Fruit fly (Drosophila melanogaster) whole organism, embryonic: Measurements from ENCODE around the gene LUBEL.
A peak's percentile ranks its signal among the peaks of the same experiment; 100 is the strongest.

Experiments
- Atf6 ChIP-seq: fragments of 200-800 bp; sonication (Bioruptor generic); IDR thresholded peaks from 2 replicates; pipeline ENCODE4 v1.3.6; 2022; ENCODE audit warnings: missing biosample characterization, missing genetic modification characterization
- CG11560 ChIP-seq: fragments of 200-800 bp; sonication (Bioruptor generic); IDR thresholded peaks from 3 replicates; pipeline ENCODE4 v1.3.6; 2022; ENCODE audit warnings: missing biosample characterization, missing genetic modification characterization
- CG12219 ChIP-seq: fragments of 200-800 bp; sonication (Bioruptor generic); optimal IDR thresholded peaks from 3 replicates; lab custom pipeline; 2018; ENCODE audit warnings: missing biosample characterization, mild to moderate bottlenecking, missing genetic modification characterization
- CG14441 ChIP-seq: fragments of 200-800 bp; sonication (Bioruptor generic); IDR thresholded peaks from 2 replicates; pipeline ENCODE4 v1.3.6; 2022; ENCODE audit warnings: missing biosample characterization, missing genetic modification characterization
- CG16813 ChIP-seq: fragments of 200-800 bp; sonication (Bioruptor generic); IDR thresholded peaks from 3 replicates; pipeline ENCODE4 v1.3.6; 2022; ENCODE audit warnings: missing biosample characterization, missing genetic modification characterization; ENCODE audit not compliant: partially characterized antibody
- CG1792 ChIP-seq: fragments of 200-800 bp; sonication (Bioruptor generic); optimal IDR thresholded peaks from 2 replicates; lab custom pipeline; 2016; ENCODE audit warnings: missing biosample characterization, missing genetic modification characterization
- CG2120 ChIP-seq: fragments of 200-800 bp; sonication (Bioruptor generic); optimal IDR thresholded peaks from 3 replicates; lab custom pipeline; 2016; ENCODE audit warnings: missing biosample characterization, missing genetic modification characterization
- CG2129 ChIP-seq: fragments of 200-800 bp; sonication (Bioruptor generic); IDR thresholded peaks from 2 replicates; pipeline ENCODE4 v1.3.6; 2022; ENCODE audit warnings: missing biosample characterization, missing genetic modification characterization; ENCODE audit not compliant: partially characterized antibody
- CG2712 ChIP-seq: fragments of 200-800 bp; optimal IDR thresholded peaks from 3 replicates; lab custom pipeline; 2019; ENCODE audit warnings: missing biosample characterization, mild to moderate bottlenecking, missing genetic modification characterization, moderate library complexity
- CG31365 ChIP-seq: fragments of 200-800 bp; sonication (Bioruptor generic); optimal IDR thresholded peaks from 2 replicates; lab custom pipeline; 2018; ENCODE audit warnings: missing biosample characterization, mild to moderate bottlenecking, missing genetic modification characterization
- CG32772 ChIP-seq: fragments of 200-800 bp; sonication (Bioruptor generic); IDR thresholded peaks from 2 replicates; pipeline ENCODE4 v1.3.6; 2022; ENCODE audit warnings: missing biosample characterization, missing genetic modification characterization
- CG4360 ChIP-seq: fragments of 200-800 bp; sonication (Bioruptor generic); IDR thresholded peaks from 2 replicates; pipeline ENCODE4 v1.3.6; 2022; ENCODE audit warnings: missing biosample characterization, missing genetic modification characterization
- CG4404 ChIP-seq: fragments of 200-800 bp; sonication (Bioruptor generic); IDR thresholded peaks from 2 replicates; pipeline ENCODE4 v1.3.6; 2022; ENCODE audit warnings: missing biosample characterization, missing genetic modification characterization
- CG8478 ChIP-seq: fragments of >200 bp; optimal IDR thresholded peaks from 2 replicates; lab custom pipeline; 2018
- CG9727 ChIP-seq: fragments of 200-800 bp; sonication (Bioruptor generic); optimal IDR thresholded peaks from 3 replicates; lab custom pipeline; 2017; ENCODE audit warnings: missing biosample characterization, mild to moderate bottlenecking, missing genetic modification characterization
- Camta ChIP-seq: fragments of 200-800 bp; sonication (Bioruptor generic); optimal IDR thresholded peaks from 2 replicates; lab custom pipeline; 2016; ENCODE audit warnings: missing biosample characterization, missing genetic modification characterization
- Chrac-16 ChIP-seq: fragments of 200-800 bp; sonication (Bioruptor generic); optimal IDR thresholded peaks from 3 replicates; lab custom pipeline; 2016; ENCODE audit warnings: missing biosample characterization, missing genetic modification characterization
- Deaf1 ChIP-seq: fragments of 200-800 bp; optimal IDR thresholded peaks from 3 replicates; lab custom pipeline; 2019; ENCODE audit warnings: missing biosample characterization, mild to moderate bottlenecking, missing genetic modification characterization, moderate library complexity
- Dip2 ChIP-seq: fragments of 200-800 bp; sonication (Bioruptor generic); IDR thresholded peaks from 2 replicates; pipeline ENCODE4 v1.3.6; 2022; ENCODE audit warnings: missing biosample characterization, missing genetic modification characterization
- Doc2 ChIP-seq: fragments of 200-800 bp; sonication (Bioruptor generic); IDR thresholded peaks from 2 replicates; pipeline ENCODE4 v1.3.6; 2022; ENCODE audit warnings: missing biosample characterization, missing genetic modification characterization
- Eip74EF ChIP-seq, 2 experiments: fragments of 200-800 bp in 1 of 2; fragments of >200 bp in 1 of 2; sonication (Bioruptor generic) in 1 of 2; optimal IDR thresholded peaks; 2 replicates each; lab custom pipeline; 2017 to 2019; ENCODE audit warnings: missing biosample characterization in 2 of 2, missing genetic modification characterization in 2 of 2, mild to moderate bottlenecking in 1 of 2, moderate library complexity in 1 of 2
- HHEX ChIP-seq: fragments of 200-800 bp; sonication (Bioruptor generic); optimal IDR thresholded peaks from 3 replicates; lab custom pipeline; 2017; ENCODE audit warnings: missing biosample characterization, mild to moderate bottlenecking, missing genetic modification characterization, missing genetic modification reagents
- Hmr ChIP-seq: fragments of 200-800 bp; sonication (Bioruptor generic); optimal IDR thresholded peaks from 3 replicates; lab custom pipeline; 2017; ENCODE audit warnings: mild to moderate bottlenecking, missing biosample characterization, missing genetic modification reagents, missing genetic modification characterization
- Myb ChIP-seq: fragments of 200-800 bp; sonication (Bioruptor generic); optimal IDR thresholded peaks from 2 replicates; lab custom pipeline; 2016; ENCODE audit warnings: missing biosample characterization, missing genetic modification characterization
- NK7.1 ChIP-seq: fragments of 200-800 bp; sonication (Bioruptor generic); optimal IDR thresholded peaks from 3 replicates; lab custom pipeline; 2016; ENCODE audit warnings: missing biosample characterization, missing genetic modification characterization
- Oaz ChIP-seq: fragments of 200-800 bp; sonication (Bioruptor generic); IDR thresholded peaks from 2 replicates; pipeline ENCODE4 v1.3.6; 2022; ENCODE audit warnings: missing biosample characterization, missing genetic modification characterization
- Oli ChIP-seq: fragments of 200-800 bp; sonication (Bioruptor generic); optimal IDR thresholded peaks from 2 replicates; lab custom pipeline; 2018; ENCODE audit warnings: missing biosample characterization, mild to moderate bottlenecking, missing genetic modification characterization, moderate library complexity
- Sox100B ChIP-seq: fragments of 200-800 bp; sonication (Bioruptor generic); optimal IDR thresholded peaks from 3 replicates; lab custom pipeline; 2018; ENCODE audit warnings: missing biosample characterization, mild to moderate bottlenecking, missing genetic modification characterization
- ase ChIP-seq: fragments of 200-800 bp; sonication (Bioruptor generic); IDR thresholded peaks from 3 replicates; pipeline ENCODE4 v1.3.6; 2022; ENCODE audit warnings: missing biosample characterization, missing genetic modification characterization
- ash1 ChIP-seq: fragments of 200-800 bp; sonication (Bioruptor generic); optimal IDR thresholded peaks from 2 replicates; lab custom pipeline; 2018; ENCODE audit warnings: missing biosample characterization, mild to moderate bottlenecking, missing genetic modification characterization
- crp ChIP-seq, 2 experiments: fragments of 200-800 bp; sonication (Bioruptor generic); optimal IDR thresholded peaks; 2 replicates in 1 of 2; 3 replicates in 1 of 2; lab custom pipeline; 2017; ENCODE audit warnings: missing biosample characterization in 2 of 2, missing genetic modification characterization in 2 of 2, mild to moderate bottlenecking in 1 of 2, moderate library complexity in 1 of 2
- da ChIP-seq: fragments of 200-800 bp; sonication (Bioruptor generic); optimal IDR thresholded peaks from 2 replicates; lab custom pipeline; 2016; ENCODE audit warnings: missing biosample characterization, missing genetic modification characterization
- dmrt99B ChIP-seq: fragments of 200-800 bp; sonication (Bioruptor generic); optimal IDR thresholded peaks from 2 replicates; lab custom pipeline; 2018; ENCODE audit warnings: missing biosample characterization, mild to moderate bottlenecking, missing genetic modification characterization, moderate library complexity
- emc ChIP-seq: fragments of 200-800 bp; sonication (Bioruptor generic); optimal IDR thresholded peaks from 2 replicates; lab custom pipeline; 2016; ENCODE audit warnings: missing biosample characterization, missing genetic modification characterization
- esg ChIP-seq: fragments of 200-800 bp; sonication (Bioruptor generic); conservative IDR thresholded peaks from 2 replicates; pipeline ENCODE4 v1.3.6; 2022; ENCODE audit warnings: missing biosample characterization, missing genetic modification characterization
- ewg ChIP-seq: fragments of 200-800 bp; sonication (Bioruptor generic); optimal IDR thresholded peaks from 3 replicates; lab custom pipeline; 2017; ENCODE audit warnings: mild to moderate bottlenecking, missing biosample characterization, missing genetic modification reagents, missing genetic modification characterization
- fd64A ChIP-seq: fragments of 200-800 bp; sonication (Bioruptor generic); optimal IDR thresholded peaks from 3 replicates; lab custom pipeline; 2018; ENCODE audit warnings: missing biosample characterization, mild to moderate bottlenecking, missing genetic modification characterization
- ftz-f1 ChIP-seq: fragments of 200-800 bp; sonication (Bioruptor generic); optimal IDR thresholded peaks from 2 replicates; lab custom pipeline; 2016; ENCODE audit warnings: missing biosample characterization, missing genetic modification characterization
- gce ChIP-seq: fragments of 200-800 bp; sonication (Bioruptor generic); IDR thresholded peaks from 3 replicates; pipeline ENCODE4 v1.3.6; 2022; ENCODE audit warnings: missing biosample characterization, missing genetic modification characterization
- grau ChIP-seq: fragments of 200-800 bp; optimal IDR thresholded peaks from 3 replicates; lab custom pipeline; 2019; ENCODE audit warnings: missing biosample characterization, mild to moderate bottlenecking, missing genetic modification characterization, moderate library complexity
- ham ChIP-seq: fragments of 200-800 bp; sonication (Bioruptor generic); IDR thresholded peaks from 2 replicates; pipeline ENCODE4 v1.3.6; 2022; ENCODE audit warnings: missing biosample characterization, missing genetic modification characterization
- hth ChIP-seq: fragments of >200 bp; optimal IDR thresholded peaks from 2 replicates; lab custom pipeline; 2017; ENCODE audit warnings: inconsistent platforms
- inv ChIP-seq: fragments of 200-800 bp; sonication (Bioruptor generic); IDR thresholded peaks from 2 replicates; pipeline ENCODE4 v1.3.6; 2022; ENCODE audit warnings: missing biosample characterization, missing genetic modification characterization; ENCODE audit not compliant: partially characterized antibody
- jigr1 ChIP-seq: fragments of 200-800 bp; sonication (Bioruptor generic); IDR thresholded peaks from 3 replicates; pipeline ENCODE4 v1.3.6; 2022; ENCODE audit warnings: missing biosample characterization, missing genetic modification characterization
- kay ChIP-seq: fragments of 200-800 bp; sonication (Bioruptor generic); optimal IDR thresholded peaks from 2 replicates; lab custom pipeline; 2016; ENCODE audit warnings: missing biosample characterization, missing genetic modification characterization
- mam ChIP-seq: fragments of 200-800 bp; sonication (Bioruptor generic); optimal IDR thresholded peaks from 3 replicates; lab custom pipeline; 2016; ENCODE audit warnings: missing biosample characterization, missing genetic modification characterization
- mirr ChIP-seq: fragments of 200-800 bp; sonication (Bioruptor generic); optimal IDR thresholded peaks from 3 replicates; lab custom pipeline; 2018; ENCODE audit warnings: missing biosample characterization, mild to moderate bottlenecking, missing genetic modification characterization
- peb ChIP-seq: fragments of 200-800 bp; sonication (Bioruptor generic); IDR thresholded peaks from 2 replicates; pipeline ENCODE4 v1.3.6; 2022; ENCODE audit warnings: missing biosample characterization, missing genetic modification characterization
- pnt ChIP-seq: fragments of 200-800 bp; sonication (Bioruptor generic); optimal IDR thresholded peaks from 3 replicates; lab custom pipeline; 2016; ENCODE audit warnings: missing biosample characterization, missing genetic modification characterization
- sd ChIP-seq: fragments of 200-800 bp; sonication (Bioruptor generic); optimal IDR thresholded peaks from 3 replicates; lab custom pipeline; 2018; ENCODE audit warnings: missing biosample characterization, mild to moderate bottlenecking, missing genetic modification characterization, moderate library complexity
- stwl ChIP-seq: fragments of 200-800 bp; sonication (Bioruptor generic); optimal IDR thresholded peaks from 3 replicates; lab custom pipeline; 2018; ENCODE audit warnings: missing biosample characterization, mild to moderate bottlenecking, missing genetic modification characterization, moderate library complexity
- usp ChIP-seq: fragments of >200 bp; optimal IDR thresholded peaks from 2 replicates; lab custom pipeline; 2017; ENCODE audit warnings: missing biosample characterization, missing genetic modification characterization

Gene LUBEL

DNA sequence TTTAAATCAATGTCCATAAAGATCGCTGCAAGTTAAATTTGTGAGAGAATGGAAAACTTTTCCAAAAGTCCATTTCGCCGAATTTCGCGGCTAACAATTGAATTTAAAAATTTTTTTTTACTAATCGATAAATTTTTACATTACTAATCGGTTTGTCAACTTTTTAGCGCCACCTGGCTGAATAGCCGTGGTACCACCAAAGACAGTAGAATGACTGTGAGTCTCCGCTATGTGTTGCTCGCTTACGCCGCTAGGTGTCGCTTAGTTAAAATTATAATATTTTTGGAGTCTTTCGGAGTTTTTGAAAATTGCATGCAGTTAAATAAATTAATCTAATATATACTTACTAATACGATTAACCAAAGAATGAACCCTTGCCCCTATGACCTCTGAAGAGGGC lies 24.9 kb upstream of the LUBEL start (continued):
- no peak for TF ChIP-seq emc (GFP tag; lab: Kevin White, UChicago)
- TF ChIP-seq CG32772 (GFP tag; lab: Robert Waterston, UW): peak; percentile 60; the same call in 1 of the 2 replicates
- TF ChIP-seq mam (GFP tag; lab: Kevin White, UChicago): peak; percentile 27
- no peak for TF ChIP-seq Eip74EF (GFP tag; optimal IDR thresholded peaks at IDR 0.05; lab: Kevin White, UChicago)
- peak; percentile 4 for TF ChIP-seq dmrt99B (tag; lab: Kevin White, UChicago)
- no peak for TF ChIP-seq da (GFP tag; lab: Kevin White, UChicago)
- TF ChIP-seq mirr (GFP tag; lab: Kevin White, UChicago): no peak
- no peak for TF ChIP-seq Dip2
- TF ChIP-seq kay (GFP tag; lab: Kevin White, UChicago): peak; percentile 26
- peak; percentile 50 for TF ChIP-seq CG4360
- TF ChIP-seq Hmr (GFP tag; lab: Kevin White, UChicago): peak; percentile 66
- TF ChIP-seq CG14441: peak; percentile 44; the same call in 1 of the 2 replicates
- no peak for TF ChIP-seq NK7.1 (GFP tag; lab: Kevin White, UChicago)
- peak; percentile 65 for TF ChIP-seq CG2712 (tag; lab: Kevin White, UChicago)
- TF ChIP-seq Chrac-16 (GFP tag; lab: Kevin White, UChicago): peak; percentile 46
- TF ChIP-seq CG11560 (tag; lab: Robert Waterston, UW): peak; percentile 92
- no peak for TF ChIP-seq CG8478 (lab: Kevin White, UChicago)
- no peak for TF ChIP-seq gce (GFP tag; lab: Robert Waterston, UW)
- no peak for TF ChIP-seq Sox100B (GFP tag; lab: Kevin White, UChicago)
- TF ChIP-seq CG9727 (GFP tag; lab: Kevin White, UChicago): no peak
- no peak for TF ChIP-seq esg (GFP tag; lab: Robert Waterston, UW)
- no peak for TF ChIP-seq sd (tag; lab: Kevin White, UChicago)
- TF ChIP-seq Oli (tag; lab: Kevin White, UChicago): no peak
- TF ChIP-seq HHEX (GFP tag; lab: Kevin White, UChicago): no peak
- TF ChIP-seq fd64A (GFP tag; lab: Kevin White, UChicago): no peak
- no peak for TF ChIP-seq inv (GFP tag; lab: Robert Waterston, UW)
- TF ChIP-seq Deaf1: no peak
- peak; percentile 3 for TF ChIP-seq CG31365 (tag; lab: Kevin White, UChicago)
- peak; percentile 6 for TF ChIP-seq pnt (GFP tag; lab: Kevin White, UChicago)
- TF ChIP-seq hth (lab: Kevin White, UChicago): no peak
- peak; percentile 27 for TF ChIP-seq Camta (GFP tag; lab: Kevin White, UChicago)
- no peak for TF ChIP-seq ash1
- TF ChIP-seq peb (GFP tag; lab: Robert Waterston, UW): no peak
- peak; percentile 52 for TF ChIP-seq grau (tag; lab: Kevin White, UChicago)
- no peak for TF ChIP-seq ham (GFP tag; lab: Robert Waterston, UW)
- no peak for TF ChIP-seq usp (GFP tag; lab: Kevin White, UChicago)
- TF ChIP-seq CG4404 (GFP tag; lab: Robert Waterston, UW): 0 out of 2 replicates have a peak, but pooled peaks have one; percentile 14
- no peak for TF ChIP-seq CG12219 (GFP tag; lab: Kevin White, UChicago)
- TF ChIP-seq CG2120: peak; percentile 51
- TF ChIP-seq ase (GFP tag; lab: Robert Waterston, UW): peak; percentile 52; the same call in 1 of the 3 replicates
- TF ChIP-seq ewg (GFP tag; lab: Kevin White, UChicago): no peak
- peak; percentile 67 for TF ChIP-seq Myb (GFP tag; lab: Kevin White, UChicago)
- no peak for TF ChIP-seq CG1792 (GFP tag; lab: Kevin White, UChicago)
- TF ChIP-seq crp (GFP tag; optimal IDR thresholded peaks at IDR 0.05; lab: Kevin White, UChicago): no peak
- TF ChIP-seq jigr1 (GFP tag; lab: Robert Waterston, UW): no peak
- TF ChIP-seq stwl (tag; lab: Kevin White, UChicago): peak; percentile 76
- TF ChIP-seq ftz-f1 (GFP tag; lab: Kevin White, UChicago): no peak
- peak; percentile 41; the same call in 1 of the 3 replicates for TF ChIP-seq CG16813 (GFP tag; lab: Robert Waterston, UW)
- no peak for TF ChIP-seq Oaz
- TF ChIP-seq Atf6 (GFP tag; lab: Robert Waterston, UW): peak; percentile 18; the same call in 1 of the 2 replicates
- no peak for TF ChIP-seq CG2129 (GFP tag; lab: Robert Waterston, UW)
- no peak for TF ChIP-seq Doc2 (GFP tag; lab: Robert Waterston, UW)
